Worm (Caenorhabditis elegans): Measurements from ENCODE around the gene C35D10.6.

C35D10.6 gene

DNA sequence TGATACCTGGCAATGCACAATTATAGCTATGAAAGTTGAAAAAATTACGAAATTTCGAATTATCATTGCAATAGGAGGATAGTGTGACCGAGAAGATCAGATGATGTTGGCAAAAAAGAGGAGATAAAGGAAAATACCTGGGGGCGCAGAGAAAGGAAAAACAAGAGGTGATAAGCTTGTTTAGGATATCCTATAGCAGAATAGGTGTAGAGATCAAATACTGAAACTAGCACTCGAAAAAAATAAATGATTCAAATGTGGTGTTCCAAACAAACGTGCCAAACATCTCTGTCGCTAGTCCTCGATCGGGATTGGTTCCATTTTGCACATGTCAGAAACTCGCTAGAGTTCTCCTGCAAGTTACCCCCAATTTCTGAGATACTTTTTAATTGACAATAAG lies 29.7 kb upstream of the C35D10.6 start, which contains the start of gene F26A1.9:
F26A1.9 (minus strand) TSS at position 101 of the 400 bp plus-strand sequence.
- no peak for TF ChIP-seq snpc-4 (tag; optimal IDR thresholded peaks at IDR 0.05)

DNA sequence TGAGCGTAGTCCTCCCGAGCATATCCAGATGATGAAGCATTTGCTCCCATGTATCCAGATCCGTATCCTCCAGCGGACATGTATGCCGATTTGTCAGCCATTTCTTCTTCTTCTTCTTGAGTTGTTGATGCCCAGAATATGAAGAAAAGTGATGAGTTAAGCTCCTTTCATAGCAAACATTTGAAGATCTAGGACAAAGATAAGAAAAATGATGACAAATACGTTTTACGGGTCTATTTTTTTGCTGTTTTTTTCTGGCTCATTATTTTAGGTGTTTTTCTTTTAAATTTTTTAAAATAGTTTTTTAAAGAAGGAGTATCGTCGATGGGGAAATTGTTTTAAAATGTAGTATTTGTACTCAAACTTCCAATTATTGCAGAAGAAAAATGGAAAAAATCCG lies 28.9 kb upstream of the C35D10.6 start, which contains the start of gene nspd-9:
nspd-9 (minus strand) TSS at position 101 of the 400 bp plus-strand sequence.
- TF ChIP-seq nhr-28 (tag; optimal IDR thresholded peaks at IDR 0.05) (no peak), nhr-25 (tag; optimal IDR thresholded peaks at IDR 0.05; ENCODE audit: borderline replicate concordance, insufficient read depth) (no peak), ces-1 (GFP tag; optimal IDR thresholded peaks at IDR 0.05) (no peak), daf-19 (GFP tag; conservative IDR thresholded peaks at IDR 0.05) (no peak), nhr-77 (tag; optimal IDR thresholded peaks at IDR 0.05) (no peak), zip-2 (tag; optimal IDR thresholded peaks at IDR 0.05) (no peak), zfp-2 (tag; optimal IDR thresholded peaks at IDR 0.05) (no peak), dmd-9 (GFP tag; IDR thresholded peaks at IDR 0.05) (no peak), lim-7 (GFP tag; IDR thresholded peaks at IDR 0.05) (no peak), ztf-7 (tag; optimal IDR thresholded peaks at IDR 0.05) (no peak), nhr-237 (tag; optimal IDR thresholded peaks at IDR 0.05) (no peak)

DNA sequence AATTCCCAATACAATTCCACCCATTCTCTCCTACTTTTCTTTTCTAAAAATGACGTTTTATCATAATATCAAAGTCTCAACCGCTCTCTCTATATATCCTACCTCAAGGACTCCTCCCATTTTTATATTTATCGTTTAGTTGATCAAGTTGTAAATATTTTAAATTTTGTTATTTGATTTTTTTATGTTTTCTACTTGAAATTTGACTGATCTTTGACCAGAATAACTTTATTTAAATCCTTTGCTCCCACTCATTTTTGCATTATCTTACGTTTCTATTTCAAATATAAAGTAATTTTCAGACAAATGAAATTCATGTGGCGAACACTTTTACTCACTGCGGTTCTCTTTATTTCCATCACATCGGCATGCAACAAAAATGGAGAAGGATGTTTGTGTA lies 21.7 kb upstream of the C35D10.6 start, which contains the start of the genes acbp-7 and F26A1.19:
acbp-7 (plus strand) TSS at position 301 of the 400 bp plus-strand sequence.
F26A1.19 (plus strand) TSS at position 303 of the 400 bp plus-strand sequence.
- TF ChIP-seq madf-9 (GFP tag; conservative IDR thresholded peaks at IDR 0.05): no peak
- TF ChIP-seq dve-1 (tag; optimal IDR thresholded peaks at IDR 0.05; ENCODE audit: insufficient read depth): no peak
- TF ChIP-seq D1046.2 (GFP tag; IDR thresholded peaks at IDR 0.05): no peak
- no peak for TF ChIP-seq ceh-44 (GFP tag; IDR thresholded peaks at IDR 0.05)
- no peak for TF ChIP-seq nhr-76 (tag; optimal IDR thresholded peaks at IDR 0.05)
- no peak for TF ChIP-seq zfp-3 (GFP tag; conservative IDR thresholded peaks at IDR 0.05)
- no peak for TF ChIP-seq snpc-1.2 (GFP tag; IDR thresholded peaks at IDR 0.05)
- TF ChIP-seq mxl-2 (GFP tag; conservative IDR thresholded peaks at IDR 0.05): no peak
- no peak for TF ChIP-seq F26F4.8 (GFP tag; conservative IDR thresholded peaks at IDR 0.05)
- no peak for TF ChIP-seq madf-5 (GFP tag; IDR thresholded peaks at IDR 0.05)
- no peak for TF ChIP-seq vab-7 (GFP tag; IDR thresholded peaks at IDR 0.05)

DNA sequence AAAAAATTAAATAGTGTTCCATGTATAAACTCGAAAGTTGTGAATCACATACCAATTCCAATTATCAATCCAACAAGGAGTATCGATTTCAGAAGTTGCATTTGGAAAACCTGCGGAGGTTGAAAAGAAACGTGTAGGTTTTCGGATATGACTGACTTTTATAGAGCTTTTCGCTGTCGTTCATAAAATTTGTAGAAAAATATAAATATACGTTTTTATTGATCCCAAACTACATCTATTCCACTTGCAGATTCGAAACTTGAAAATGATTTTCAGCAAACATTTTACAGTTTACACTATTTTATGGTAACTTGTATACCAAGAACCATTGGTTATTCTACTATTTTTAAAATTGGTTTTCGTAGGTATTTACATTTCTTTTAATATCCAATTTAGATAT lies 17.0 kb upstream of the C35D10.6 start, which contains the start of gene clec-156:
clec-156 (minus strand) TSS at position 101 of the 400 bp plus-strand sequence.
- TF ChIP-seq unc-62 (GFP tag; optimal IDR thresholded peaks at IDR 0.05 in 1 of 2) (peak in 1 of 2 experiments; percentile 51), unc-62 (tag; optimal IDR thresholded peaks at IDR 0.05) (no peak), pha-4 (GFP tag; IDR thresholded peaks at IDR 0.05) (no peak), pha-4 (tag; optimal IDR thresholded peaks at IDR 0.05) (no peak)

DNA sequence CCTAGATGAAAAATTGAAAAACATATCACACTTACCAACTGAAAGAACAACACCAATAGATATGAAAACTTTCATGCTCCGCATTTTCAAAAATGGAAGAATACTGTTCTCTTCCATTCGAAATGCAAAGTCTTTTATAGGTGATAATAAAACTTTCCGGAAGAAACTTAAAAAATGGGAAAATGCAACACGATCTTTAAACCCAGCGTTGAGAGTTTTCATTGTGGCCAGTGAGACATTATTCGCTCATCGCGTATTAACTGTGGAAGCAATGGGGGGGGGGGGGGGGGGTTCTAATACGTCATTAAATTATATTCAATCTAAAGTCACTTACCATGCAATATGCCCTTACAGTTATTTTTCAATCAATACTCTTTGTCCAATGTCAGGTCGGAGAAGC lies 14.8 kb upstream of the C35D10.6 start, which contains the start of the genes clec-157 and fkh-5:
clec-157 (minus strand) TSS at position 101 of the 400 bp plus-strand sequence.
fkh-5 (plus strand) TSS at position 336 of the 400 bp plus-strand sequence.
- TF ChIP-seq dmd-8 (GFP tag; IDR thresholded peaks at IDR 0.05) (no peak), unc-62 (GFP tag; optimal IDR thresholded peaks at IDR 0.05 in 1 of 2) (peak in 1 of 2 experiments; percentile 63), unc-62 (tag; optimal IDR thresholded peaks at IDR 0.05) (no peak)

DNA sequence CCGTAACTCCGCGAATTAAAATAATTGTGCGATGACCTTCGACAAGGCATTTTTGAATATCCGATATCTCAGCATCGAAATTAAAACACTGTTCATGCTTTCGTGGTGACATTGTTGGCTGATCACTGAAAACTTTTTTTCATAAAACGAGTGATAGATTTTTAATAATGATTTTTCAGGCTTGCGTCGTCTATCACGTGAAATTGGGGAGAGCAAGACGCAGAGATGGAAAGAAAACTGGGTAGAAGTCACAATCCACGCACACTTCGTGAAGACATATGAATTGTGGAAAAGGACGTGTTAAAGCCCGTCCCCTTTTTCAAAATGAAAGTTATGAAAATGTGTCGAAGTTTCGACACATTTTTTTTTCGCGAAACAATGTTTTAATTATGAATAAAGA lies 9.4 kb upstream of the C35D10.6 start, which contains the start of gene nonu-1:
nonu-1 (minus strand) TSS at position 169 of the 400 bp plus-strand sequence.
- TF ChIP-seq Y5F2A.4 (GFP tag; optimal IDR thresholded peaks at IDR 0.05): no peak
- no peak for TF ChIP-seq ctbp-1 (GFP tag; IDR thresholded peaks at IDR 0.05)
- no peak for TF ChIP-seq daf-12 (tag; optimal IDR thresholded peaks at IDR 0.05)
- TF ChIP-seq nhr-76 (tag; optimal IDR thresholded peaks at IDR 0.05): no peak
- TF ChIP-seq nhr-48 (tag; optimal IDR thresholded peaks at IDR 0.05): no peak
- peak; percentile 64 for TF ChIP-seq aha-1 (tag)
- no peak for TF ChIP-seq rbr-2 (tag; optimal IDR thresholded peaks at IDR 0.05)
- TF ChIP-seq ceh-82 (tag; optimal IDR thresholded peaks at IDR 0.05): no peak
- no peak for TF ChIP-seq ceh-44 (GFP tag; IDR thresholded peaks at IDR 0.05)
- no peak for TF ChIP-seq zip-11 (GFP tag; IDR thresholded peaks at IDR 0.05)
- TF ChIP-seq dmd-6 (GFP tag; IDR thresholded peaks at IDR 0.05): peak; percentile 11; the same call in 1 of the 2 replicates
- TF ChIP-seq zfp-3 (GFP tag; conservative IDR thresholded peaks at IDR 0.05): no peak
- TF ChIP-seq hlh-30 (tag; optimal IDR thresholded peaks at IDR 0.05; ENCODE audit: insufficient read depth): peak; percentile 86
- no peak for TF ChIP-seq pqm-1 (tag; optimal IDR thresholded peaks at IDR 0.05)
- no peak for TF ChIP-seq unc-62 (GFP tag; optimal IDR thresholded peaks at IDR 0.05 in 1 of 2)
- no peak for TF ChIP-seq unc-62 (tag; optimal IDR thresholded peaks at IDR 0.05)
- TF ChIP-seq lin-1 (GFP tag; IDR thresholded peaks at IDR 0.05): no peak
- no peak for TF ChIP-seq skn-1 (tag; optimal IDR thresholded peaks at IDR 0.05)
- no peak for TF ChIP-seq duxl-1 (tag; optimal IDR thresholded peaks at IDR 0.05; ENCODE audit: poor library complexity)
- no peak for TF ChIP-seq attf-4 (tag; optimal IDR thresholded peaks at IDR 0.05)

All from whole organism, L4 larva.